Worm (Caenorhabditis elegans): ENCODE results near the gene dnpp-1.

- TF ChIP-seq nfya-1 (tag; optimal IDR thresholded peaks at IDR 0.05; ENCODE audit: insufficient read depth) (no peak), ama-1 (optimal IDR thresholded peaks at IDR 0.05) (no peak), nhr-237 (tag; optimal IDR thresholded peaks at IDR 0.05) (no peak), nhr-11 (tag; optimal IDR thresholded peaks at IDR 0.05) (no peak), ztf-4 (tag; optimal IDR thresholded peaks at IDR 0.05) (no peak), nhr-67 (tag; optimal IDR thresholded peaks at IDR 0.05) (no peak), lin-15B (tag; optimal IDR thresholded peaks at IDR 0.05) (no peak), mml-1 (tag; optimal IDR thresholded peaks at IDR 0.05) (no peak), hmg-11 (tag; optimal IDR thresholded peaks at IDR 0.05) (no peak), nhr-77 (tag; optimal IDR thresholded peaks at IDR 0.05) (no peak), ceh-28 (tag; optimal IDR thresholded peaks at IDR 0.05) (no peak)
These were observed 40.0 kb downstream of the dnpp-1 start, which contains the start of gene R12B2.8 for ce11 chrIII:5823617-5824016.

Measured in whole organism, L3 larva.